Worm (Caenorhabditis elegans): ENCODE results near the gene rbm-25.

ce11 chrV:12497725-12498263 lies at the start of gene rbm-25, which contains the start of gene W04D2.4:
- TF ChIP-seq nhr-25 (tag; optimal IDR thresholded peaks at IDR 0.05; ENCODE audit: borderline replicate concordance, insufficient read depth) (no peak), Y5F2A.4 (GFP tag; optimal IDR thresholded peaks at IDR 0.05) (no peak), ama-1 (optimal IDR thresholded peaks at IDR 0.05) (no peak), pha-4 (GFP tag; IDR thresholded peaks at IDR 0.05) (no peak), pha-4 (tag; optimal IDR thresholded peaks at IDR 0.05) (no peak), attf-4 (tag; optimal IDR thresholded peaks at IDR 0.05) (no peak), ceh-82 (tag; optimal IDR thresholded peaks at IDR 0.05) (no peak), fos-1 (tag; optimal IDR thresholded peaks at IDR 0.05) (no peak), saeg-2 (GFP tag; IDR thresholded peaks at IDR 0.05) (no peak), unc-62 (GFP tag; optimal IDR thresholded peaks at IDR 0.05 in 1 of 2) (no peak), unc-62 (tag; optimal IDR thresholded peaks at IDR 0.05) (no peak), skn-1 (tag; optimal IDR thresholded peaks at IDR 0.05) (no peak), R02D3.7 (tag; optimal IDR thresholded peaks at IDR 0.05) (no peak), ztf-11 (tag; optimal IDR thresholded peaks at IDR 0.05) (no peak), nhr-28 (tag; optimal IDR thresholded peaks at IDR 0.05) (peak; percentile 41)
